Worm (Caenorhabditis elegans): ENCODE results near the gene usp-46.

The usp-46 gene

ce11 chrIII:9789083-9789482, 12.7 kb downstream of the usp-46 start:
- TF ChIP-seq sptf-1 (tag; optimal IDR thresholded peaks at IDR 0.05), result no peak
- no peak for TF ChIP-seq elt-1 (tag; optimal IDR thresholded peaks at IDR 0.05; ENCODE audit: borderline replicate concordance, insufficient read depth)
- no peak for TF ChIP-seq mls-2 (tag; optimal IDR thresholded peaks at IDR 0.05)
- TF ChIP-seq lin-13 (tag; optimal IDR thresholded peaks at IDR 0.05), result no peak
- no peak for TF ChIP-seq ztf-11 (tag; optimal IDR thresholded peaks at IDR 0.05)
- no peak for TF ChIP-seq ham-2 (GFP tag; optimal IDR thresholded peaks at IDR 0.05)
- no peak for TF ChIP-seq nhr-237 (tag; optimal IDR thresholded peaks at IDR 0.05)
- no peak for TF ChIP-seq pha-4 (tag; optimal IDR thresholded peaks at IDR 0.05)
- no peak for TF ChIP-seq lsy-2 (tag; optimal IDR thresholded peaks at IDR 0.05)
- TF ChIP-seq drap-1 (GFP tag; optimal IDR thresholded peaks at IDR 0.05), result no peak
- TF ChIP-seq unc-39 (tag; optimal IDR thresholded peaks at IDR 0.05), result no peak
- no peak for TF ChIP-seq ceh-39 (tag; optimal IDR thresholded peaks at IDR 0.05)
- TF ChIP-seq unc-62 (GFP tag; optimal IDR thresholded peaks at IDR 0.05), result no peak
- no peak for TF ChIP-seq nhr-2 (tag; optimal IDR thresholded peaks at IDR 0.05)
- TF ChIP-seq blmp-1 (tag; optimal IDR thresholded peaks at IDR 0.05), result no peak
- no peak for TF ChIP-seq cnd-1 (tag; optimal IDR thresholded peaks at IDR 0.05)
- TF ChIP-seq hlh-1 (tag; optimal IDR thresholded peaks at IDR 0.05), result no peak
- TF ChIP-seq mab-5 (tag; optimal IDR thresholded peaks at IDR 0.05), result no peak

- TF ChIP-seq ham-2 (GFP tag; optimal IDR thresholded peaks at IDR 0.05), result no peak
- no peak for TF ChIP-seq sptf-1 (tag; optimal IDR thresholded peaks at IDR 0.05)
- no peak for TF ChIP-seq pha-4 (tag; optimal IDR thresholded peaks at IDR 0.05)
- no peak for TF ChIP-seq lin-32 (GFP tag; optimal IDR thresholded peaks at IDR 0.05)
- no peak for TF ChIP-seq elt-1 (tag; optimal IDR thresholded peaks at IDR 0.05; ENCODE audit: borderline replicate concordance, insufficient read depth)
- TF ChIP-seq ces-1 (GFP tag; optimal IDR thresholded peaks at IDR 0.05), result no peak
- no peak for TF ChIP-seq zip-8 (tag; optimal IDR thresholded peaks at IDR 0.05)
- no peak for TF ChIP-seq nhr-12 (tag; optimal IDR thresholded peaks at IDR 0.05)
- TF ChIP-seq mab-5 (tag; optimal IDR thresholded peaks at IDR 0.05), result no peak
- TF ChIP-seq lin-13 (tag; optimal IDR thresholded peaks at IDR 0.05), result no peak
- TF ChIP-seq ceh-39 (tag; optimal IDR thresholded peaks at IDR 0.05), result no peak
These were observed 13.2 kb downstream of the usp-46 start, which contains the start of gene R10E11.5 for ce11 chrIII:9789607-9790073. Gene R10E11.5, minus strand, starts transcription at chrIII:9789657.

- TF ChIP-seq pha-4 (tag; optimal IDR thresholded peaks at IDR 0.05) (peak; percentile 11), zip-8 (tag; optimal IDR thresholded peaks at IDR 0.05) (no peak)
These were observed 17.4 kb downstream of the usp-46 start, which contains the start of the genes R10E11.9 and mcm-6 for ce11 chrIII:9793592-9794417. Gene R10E11.9, minus strand, starts transcription at chrIII:9793642. Gene mcm-6, plus strand, starts transcription at chrIII:9794367.

- no peak for TF ChIP-seq nhr-76 (tag; optimal IDR thresholded peaks at IDR 0.05)
- TF ChIP-seq zip-8 (tag; optimal IDR thresholded peaks at IDR 0.05), result no peak
- TF ChIP-seq hlh-1 (tag; optimal IDR thresholded peaks at IDR 0.05), result no peak
- TF ChIP-seq mep-1 (tag; optimal IDR thresholded peaks at IDR 0.05), result no peak
- no peak for TF ChIP-seq sptf-1 (tag; optimal IDR thresholded peaks at IDR 0.05)
- no peak for TF ChIP-seq ces-1 (GFP tag; optimal IDR thresholded peaks at IDR 0.05)
- TF ChIP-seq elt-3 (tag; optimal IDR thresholded peaks at IDR 0.05), result no peak
- no peak for TF ChIP-seq nhr-237 (tag; optimal IDR thresholded peaks at IDR 0.05)
- TF ChIP-seq lsy-2 (tag; optimal IDR thresholded peaks at IDR 0.05), result no peak
- no peak for TF ChIP-seq mls-2 (tag; optimal IDR thresholded peaks at IDR 0.05)
- TF ChIP-seq lin-13 (tag; optimal IDR thresholded peaks at IDR 0.05), result no peak
These were observed 20.0 kb downstream of the usp-46 start, which contains the start of gene srxa-10 for ce11 chrIII:9796448-9796847. Gene srxa-10, minus strand, starts transcription at chrIII:9796548.

- TF ChIP-seq lin-32 (GFP tag; optimal IDR thresholded peaks at IDR 0.05) (no peak), snpc-4 (tag; optimal IDR thresholded peaks at IDR 0.05) (no peak), mab-5 (tag; optimal IDR thresholded peaks at IDR 0.05) (no peak), ceh-83 (GFP tag; optimal IDR thresholded peaks at IDR 0.05) (no peak), mls-2 (tag; optimal IDR thresholded peaks at IDR 0.05) (no peak), blmp-1 (tag; optimal IDR thresholded peaks at IDR 0.05) (no peak), ham-2 (GFP tag; optimal IDR thresholded peaks at IDR 0.05) (no peak), unc-62 (GFP tag; optimal IDR thresholded peaks at IDR 0.05) (no peak), nhr-76 (tag; optimal IDR thresholded peaks at IDR 0.05) (no peak), nhr-237 (tag; optimal IDR thresholded peaks at IDR 0.05) (no peak), pha-4 (tag; optimal IDR thresholded peaks at IDR 0.05) (no peak), bed-3 (GFP tag; optimal IDR thresholded peaks at IDR 0.05) (no peak), sem-2 (GFP tag; optimal IDR thresholded peaks at IDR 0.05) (no peak), cnd-1 (tag; optimal IDR thresholded peaks at IDR 0.05) (no peak), drap-1 (GFP tag; optimal IDR thresholded peaks at IDR 0.05) (no peak)
These were observed 22.2 kb downstream of the usp-46 start, which contains the start of gene ZK632.2 for ce11 chrIII:9798478-9799157. Gene ZK632.2, plus strand, starts transcription at chrIII:9799107.
